Fruit fly (Drosophila melanogaster) whole organism, adult: ENCODE results near the gene PH4alphaSG2.

Experiments used
- CG11617 ChIP-seq: fragments of 200-800 bp; sonication (Bioruptor generic); optimal IDR thresholded peaks from 2 replicates; lab custom pipeline; 2017; ENCODE audit warnings: mild to moderate bottlenecking, missing biosample characterization, missing genetic modification reagents, missing genetic modification characterization
- CG12768 ChIP-seq: fragments of 200-800 bp; sonication (Bioruptor generic); optimal IDR thresholded peaks from 2 replicates; lab custom pipeline; 2017; ENCODE audit warnings: missing biosample characterization, missing genetic modification characterization, mild to moderate bottlenecking, moderate library complexity, missing genetic modification reagents
- CG14711 ChIP-seq: fragments of 200-800 bp; sonication (Bioruptor generic); optimal IDR thresholded peaks from 2 replicates; lab custom pipeline; 2018; ENCODE audit warnings: missing biosample characterization, mild to moderate bottlenecking, missing genetic modification characterization, moderate library complexity
- CG1620 ChIP-seq: fragments of 200-800 bp; sonication (Bioruptor generic); optimal IDR thresholded peaks from 2 replicates; lab custom pipeline; 2016; ENCODE audit warnings: missing biosample characterization, missing genetic modification characterization
- CG7101 ChIP-seq: fragments of 200-800 bp; sonication (Bioruptor generic); optimal IDR thresholded peaks from 2 replicates; lab custom pipeline; 2018; ENCODE audit warnings: missing biosample characterization, mild to moderate bottlenecking, missing genetic modification characterization, moderate library complexity
- Crg-1 ChIP-seq: fragments of 200-800 bp; sonication (Bioruptor generic); optimal IDR thresholded peaks from 2 replicates; lab custom pipeline; 2016; ENCODE audit warnings: missing biosample characterization, missing genetic modification characterization
- Hr96 ChIP-seq: fragments of 200-800 bp; sonication (Bioruptor generic); optimal IDR thresholded peaks from 2 replicates; lab custom pipeline; 2016; ENCODE audit warnings: missing biosample characterization, missing genetic modification characterization
- Mnt ChIP-seq: fragments of 200-800 bp; sonication (Bioruptor generic); optimal IDR thresholded peaks from 2 replicates; lab custom pipeline; 2016; ENCODE audit warnings: missing biosample characterization, mild to moderate bottlenecking, missing genetic modification characterization
- bab1 ChIP-seq: fragments of 200-800 bp; sonication (Bioruptor generic); optimal IDR thresholded peaks from 3 replicates; lab custom pipeline; 2019; ENCODE audit warnings: missing biosample characterization, mild to moderate bottlenecking, missing genetic modification characterization, moderate library complexity
- cic ChIP-seq: fragments of 200-800 bp; sonication (Bioruptor generic); optimal IDR thresholded peaks from 2 replicates; lab custom pipeline; 2017; ENCODE audit warnings: missing biosample characterization, mild to moderate bottlenecking, missing genetic modification characterization, moderate library complexity
- cnc ChIP-seq, 2 experiments: fragments of >200 bp; optimal IDR thresholded peaks; 2 replicates each; lab custom pipeline; 2017

DNA sequence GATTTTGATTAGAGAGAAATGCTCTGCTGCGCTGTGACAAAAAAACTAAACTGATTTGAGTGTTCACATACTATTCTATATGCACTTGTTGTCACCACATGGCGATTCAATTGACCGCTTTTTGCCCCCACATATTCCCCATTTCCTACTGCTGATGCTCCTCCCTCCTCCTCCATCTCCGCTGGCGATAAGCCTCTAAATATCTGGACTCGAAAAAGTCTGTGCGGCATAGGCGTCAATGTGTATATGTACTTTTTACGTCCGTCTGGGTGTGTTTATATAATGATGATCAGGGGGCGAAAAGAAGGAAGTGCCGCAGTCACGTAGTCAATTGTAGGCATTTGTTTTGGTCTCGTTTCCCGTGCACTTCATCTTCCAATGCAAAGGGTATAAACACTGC, 23.4 kb upstream of the PH4alphaSG2 start:
- TF ChIP-seq cic: peak; percentile 76
- TF ChIP-seq Mnt (GFP tag; lab: Kevin White, UChicago): peak; percentile 14
- no peak for TF ChIP-seq cnc (optimal IDR thresholded peaks at IDR 0.05; lab: Kevin White, UChicago)
- no peak for TF ChIP-seq Crg-1 (GFP tag; lab: Kevin White, UChicago)
- no peak for TF ChIP-seq Hr96 (GFP tag; lab: Kevin White, UChicago)
- no peak for TF ChIP-seq CG1620 (GFP tag; lab: Kevin White, UChicago)
- no peak for TF ChIP-seq CG11617 (GFP tag; lab: Kevin White, UChicago)
- no peak for TF ChIP-seq CG14711 (tag; lab: Kevin White, UChicago)
- TF ChIP-seq CG7101 (tag; lab: Kevin White, UChicago): no peak
- TF ChIP-seq CG12768 (GFP tag; lab: Kevin White, UChicago): peak; percentile 54
- no peak for TF ChIP-seq bab1 (GFP tag; lab: Kevin White, UChicago)
